Worm (Caenorhabditis elegans) whole organism, midembryonic: Measurements from ENCODE around the gene F11G11.15.
"Not testable (repeated sequence)": the region's sequence is repeated elsewhere in the genome, so short reads cannot be mapped to it uniquely, and the experiment has no call there.

Experiments
- T22C8.4 ChIP-seq: fragments of 200-800 bp; sonication (Bioruptor generic); IDR thresholded peaks from 2 replicates; pipeline ENCODE4 v1.3.6; 2022; ENCODE audit warnings: missing genetic modification characterization, missing compliant biosample characterization
- cog-1 ChIP-seq: sonication (generic microtip); optimal IDR thresholded peaks from 2 replicates; lab custom pipeline; 2016; ENCODE audit warnings: missing genetic modification characterization, missing compliant biosample characterization
- flt-1 ChIP-seq: fragments of 200-800 bp; sonication (Bioruptor generic); IDR thresholded peaks from 2 replicates; pipeline ENCODE4 v1.3.6; 2022; ENCODE audit warnings: missing genetic modification characterization, missing compliant biosample characterization
- klf-2 ChIP-seq: fragments of 200-800 bp; sonication (Bioruptor generic); conservative IDR thresholded peaks from 2 replicates; pipeline ENCODE4 v1.3.6; 2022; ENCODE audit warnings: missing genetic modification reagents, missing genetic modification characterization, missing compliant biosample characterization
- med-1 ChIP-seq: sonication (generic microtip); optimal IDR thresholded peaks from 2 replicates; lab custom pipeline; 2017; ENCODE audit warnings: missing genetic modification characterization, mild to moderate bottlenecking, missing compliant biosample characterization, antibody characterized with exemption, missing genetic modification reagents; ENCODE audit not compliant: insufficient read depth
- ref-1 ChIP-seq: fragments of 200-800 bp; sonication (Bioruptor generic); conservative IDR thresholded peaks from 2 replicates; pipeline ENCODE4 v1.3.6; 2022; ENCODE audit warnings: missing genetic modification reagents, missing genetic modification characterization, missing compliant biosample characterization
- tab-1 ChIP-seq: fragments of 200-800 bp; sonication (Bioruptor generic); IDR thresholded peaks from 2 replicates; pipeline ENCODE4 v1.3.6; 2022; ENCODE audit warnings: missing genetic modification characterization, missing compliant biosample characterization
- ztf-23 ChIP-seq: fragments of 200-800 bp; sonication (Bioruptor generic); IDR thresholded peaks from 2 replicates; pipeline ENCODE4 v1.3.6; 2022; ENCODE audit warnings: missing genetic modification reagents, missing genetic modification characterization, missing compliant biosample characterization
- ztf-29 ChIP-seq: fragments of 200-800 bp; sonication (Bioruptor generic); IDR thresholded peaks from 2 replicates; pipeline ENCODE4 v1.3.6; 2022; ENCODE audit warnings: missing genetic modification reagents, missing genetic modification characterization, missing compliant biosample characterization

Gene F11G11.15

ce11 chrII:4874335-4874861 lies at the start of gene F11G11.15:
TSS of gene F11G11.15 (plus strand) at chrII:4874845.
- TF ChIP-seq med-1 (GFP tag; lab: Kevin White, UChicago) (no peak), ref-1 (GFP tag; lab: Robert Waterston, UW) (no peak), T22C8.4 (GFP tag; lab: Robert Waterston, UW) (no peak), ztf-23 (GFP tag; lab: Robert Waterston, UW) (no peak), ztf-29 (GFP tag; lab: Robert Waterston, UW) (no peak), tab-1 (no peak), flt-1 (no peak), klf-2 (no peak), cog-1 (tag; lab: Kevin White, UChicago) (no peak)

- TF ChIP-seq ztf-23 (GFP tag; lab: Robert Waterston, UW); klf-2; ztf-29 (GFP tag; lab: Robert Waterston, UW): not testable (repeated sequence)
These were observed 49.5 kb upstream of the F11G11.15 start, which contains the start of the genes C33F10.8 and msp-40 for ce11 chrII:4825133-4825532. TSS of gene C33F10.8 (minus strand) at chrII:4825233. TSS of gene msp-40 (plus strand) at chrII:4825414.

ce11 chrII:4827734-4828609 lies 46.7 kb upstream of the F11G11.15 start, which contains the start of the genes fbxb-88 and tbck-1:
TSS of gene fbxb-88 (minus strand) at chrII:4827884.
TSS of gene tbck-1 (plus strand) at chrII:4828559.
- TF ChIP-seq flt-1: no peak
- TF ChIP-seq T22C8.4 (GFP tag; lab: Robert Waterston, UW): no peak
- no peak for TF ChIP-seq ztf-23 (GFP tag; lab: Robert Waterston, UW)
- no peak for TF ChIP-seq cog-1 (tag; lab: Kevin White, UChicago)
- TF ChIP-seq klf-2: no peak
- no peak for TF ChIP-seq ztf-29 (GFP tag; lab: Robert Waterston, UW)
- no peak for TF ChIP-seq ref-1 (GFP tag; lab: Robert Waterston, UW)
- no peak for TF ChIP-seq tab-1

- TF ChIP-seq klf-2: no peak
- TF ChIP-seq ztf-29 (GFP tag; lab: Robert Waterston, UW): no peak
- no peak for TF ChIP-seq T22C8.4 (GFP tag; lab: Robert Waterston, UW)
- TF ChIP-seq ref-1 (GFP tag; lab: Robert Waterston, UW): no peak
- no peak for TF ChIP-seq med-1 (GFP tag; lab: Kevin White, UChicago)
- TF ChIP-seq cog-1 (tag; lab: Kevin White, UChicago): no peak
- TF ChIP-seq tab-1: no peak
- no peak for TF ChIP-seq ztf-23 (GFP tag; lab: Robert Waterston, UW)
- no peak for TF ChIP-seq flt-1
These were observed 39.9 kb upstream of the F11G11.15 start, which contains the start of the genes C33F10.11 and C33F10.1 for ce11 chrII:4834761-4835160. TSS of gene C33F10.11 (minus strand) at chrII:4834861. TSS of gene C33F10.1 (plus strand) at chrII:4835023.

- TF ChIP-seq ztf-23 (GFP tag; lab: Robert Waterston, UW): no peak
- TF ChIP-seq tab-1: no peak
- TF ChIP-seq ztf-29 (GFP tag; lab: Robert Waterston, UW): no peak
- no peak for TF ChIP-seq flt-1
- TF ChIP-seq klf-2: no peak
- TF ChIP-seq cog-1 (tag; lab: Kevin White, UChicago): no peak
- no peak for TF ChIP-seq T22C8.4 (GFP tag; lab: Robert Waterston, UW)
- TF ChIP-seq med-1 (GFP tag; lab: Kevin White, UChicago): no peak
- TF ChIP-seq ref-1 (GFP tag; lab: Robert Waterston, UW): no peak
These were observed 37.0 kb upstream of the F11G11.15 start, which contains the start of gene C33F10.12 for ce11 chrII:4837659-4838058. TSS of gene C33F10.12 (minus strand) at chrII:4837759.

ce11 chrII:4842143-4842658 lies 32.4 kb upstream of the F11G11.15 start, which contains the start of the genes T23B7.2 and nspd-4:
TSS of gene T23B7.2 (minus strand) at chrII:4842243.
TSS of gene nspd-4 (plus strand) at chrII:4842608.
- not testable (repeated sequence) for TF ChIP-seq med-1 (GFP tag; lab: Kevin White, UChicago); ref-1 (GFP tag; lab: Robert Waterston, UW); tab-1

ce11 chrII:4849885-4850284 lies 24.8 kb upstream of the F11G11.15 start, which contains the start of gene T23B7.3:
TSS of gene T23B7.3 (plus strand) at chrII:4850185.
- no peak for TF ChIP-seq flt-1
- no peak for TF ChIP-seq cog-1 (tag; lab: Kevin White, UChicago)
- no peak for TF ChIP-seq tab-1
- TF ChIP-seq med-1 (GFP tag; lab: Kevin White, UChicago): no peak
- no peak for TF ChIP-seq T22C8.4 (GFP tag; lab: Robert Waterston, UW)
- TF ChIP-seq klf-2: no peak
- no peak for TF ChIP-seq ztf-23 (GFP tag; lab: Robert Waterston, UW)
- no peak for TF ChIP-seq ztf-29 (GFP tag; lab: Robert Waterston, UW)
- TF ChIP-seq ref-1 (GFP tag; lab: Robert Waterston, UW): no peak

ce11 chrII:4851594-4852106 lies 23.0 kb upstream of the F11G11.15 start, which contains the start of gene dnj-9:
TSS of gene dnj-9 (plus strand) at chrII:4852056.
- TF ChIP-seq med-1 (GFP tag; lab: Kevin White, UChicago) (peak; percentile 59), flt-1 (peak; percentile 65; the same call in 1 of the 2 replicates), ztf-23 (GFP tag; lab: Robert Waterston, UW) (peak; percentile 79), klf-2 (no peak; the same call in 1 of the 2 replicates), ztf-29 (GFP tag; lab: Robert Waterston, UW) (no peak), T22C8.4 (GFP tag; lab: Robert Waterston, UW) (peak; percentile 53; the same call in 1 of the 2 replicates), cog-1 (tag; lab: Kevin White, UChicago) (peak; percentile 54), tab-1 (peak; percentile 22; the same call in 1 of the 2 replicates), ref-1 (GFP tag; lab: Robert Waterston, UW) (no peak)
